Fruit fly (Drosophila melanogaster) whole organism, embryonic: ENCODE data around the gene CG10341.

Experiments
- Atf6 ChIP-seq: fragments of 200-800 bp; sonication (Bioruptor generic); IDR thresholded peaks from 2 replicates; pipeline ENCODE4 v1.3.6; 2022; ENCODE audit warnings: missing biosample characterization, missing genetic modification characterization
- CG10209 ChIP-seq: fragments of 200-800 bp; sonication (Bioruptor generic); optimal IDR thresholded peaks from 3 replicates; lab custom pipeline; 2017; ENCODE audit warnings: missing biosample characterization, mild to moderate bottlenecking, missing genetic modification characterization, missing genetic modification reagents
- CG10274 ChIP-seq: fragments of 200-800 bp; sonication (Bioruptor generic); optimal IDR thresholded peaks from 3 replicates; lab custom pipeline; 2017; ENCODE audit warnings: missing biosample characterization, mild to moderate bottlenecking, missing genetic modification characterization
- CG10366 ChIP-seq: fragments of 200-800 bp; sonication (Bioruptor generic); IDR thresholded peaks from 2 replicates; pipeline ENCODE4 v1.3.6; 2022; ENCODE audit warnings: missing biosample characterization, missing genetic modification characterization
- CG11247 ChIP-seq: fragments of 200-800 bp; sonication (Bioruptor generic); IDR thresholded peaks from 2 replicates; pipeline ENCODE4 v1.3.6; 2022; ENCODE audit warnings: missing biosample characterization, missing genetic modification characterization
- CG11504 ChIP-seq: fragments of 200-800 bp; sonication (Bioruptor generic); optimal IDR thresholded peaks from 3 replicates; lab custom pipeline; 2019; ENCODE audit warnings: missing biosample characterization, mild to moderate bottlenecking, missing genetic modification characterization, moderate library complexity
- CG14965 ChIP-seq: fragments of 200-800 bp; sonication (Bioruptor generic); optimal IDR thresholded peaks from 2 replicates; lab custom pipeline; 2016; ENCODE audit warnings: missing biosample characterization, missing genetic modification characterization, borderline replicate concordance
- CG15479 ChIP-seq: fragments of 200-800 bp; sonication (Bioruptor generic); optimal IDR thresholded peaks from 3 replicates; lab custom pipeline; 2019; ENCODE audit warnings: missing biosample characterization, mild to moderate bottlenecking, missing genetic modification characterization, moderate library complexity
- CG16779 ChIP-seq: fragments of 200-800 bp; sonication (Bioruptor generic); IDR thresholded peaks from 2 replicates; pipeline ENCODE4 v1.3.6; 2022; ENCODE audit warnings: missing biosample characterization, missing genetic modification characterization
- CG17359 ChIP-seq: fragments of 200-800 bp; sonication (Bioruptor generic); optimal IDR thresholded peaks from 3 replicates; lab custom pipeline; 2018; ENCODE audit warnings: missing biosample characterization, mild to moderate bottlenecking, missing genetic modification characterization, moderate library complexity
- CG17829 ChIP-seq: fragments of 200-800 bp; optimal IDR thresholded peaks from 2 replicates; lab custom pipeline; 2019; ENCODE audit warnings: missing biosample characterization, mild to moderate bottlenecking, missing genetic modification characterization, moderate library complexity
- CG32532 ChIP-seq: fragments of 200-800 bp; sonication (Bioruptor generic); IDR thresholded peaks from 2 replicates; pipeline ENCODE4 v1.3.6; 2022; ENCODE audit warnings: missing biosample characterization, missing genetic modification characterization
- CG34376 ChIP-seq: fragments of 200-800 bp; sonication (Bioruptor generic); optimal IDR thresholded peaks from 2 replicates; lab custom pipeline; 2018; ENCODE audit warnings: missing biosample characterization, mild to moderate bottlenecking, missing genetic modification characterization
- CG42726 ChIP-seq: fragments of 200-800 bp; sonication (Bioruptor generic); IDR thresholded peaks from 2 replicates; pipeline ENCODE4 v1.3.6; 2022; ENCODE audit warnings: missing biosample characterization, missing genetic modification characterization; ENCODE audit not compliant: partially characterized antibody
- CG4404 ChIP-seq: fragments of 200-800 bp; sonication (Bioruptor generic); IDR thresholded peaks from 2 replicates; pipeline ENCODE4 v1.3.6; 2022; ENCODE audit warnings: missing biosample characterization, missing genetic modification characterization
- CG6254 ChIP-seq: fragments of 200-800 bp; sonication (Bioruptor generic); optimal IDR thresholded peaks from 3 replicates; lab custom pipeline; 2017; ENCODE audit warnings: mild to moderate bottlenecking, missing biosample characterization, missing genetic modification reagents, missing genetic modification characterization
- CG6683 ChIP-seq: fragments of 200-800 bp; sonication (Bioruptor generic); optimal IDR thresholded peaks from 2 replicates; lab custom pipeline; 2017; ENCODE audit warnings: missing biosample characterization, mild to moderate bottlenecking, missing genetic modification characterization, missing genetic modification reagents
- CG7556 ChIP-seq: fragments of 200-800 bp; sonication (Bioruptor generic); optimal IDR thresholded peaks from 2 replicates; lab custom pipeline; 2017; ENCODE audit warnings: missing biosample characterization, mild to moderate bottlenecking, missing genetic modification characterization
- CG8281 ChIP-seq: fragments of 200-800 bp; sonication (Bioruptor generic); optimal IDR thresholded peaks from 2 replicates; lab custom pipeline; 2018; ENCODE audit warnings: missing biosample characterization, mild to moderate bottlenecking, missing genetic modification characterization, moderate library complexity
- CG9437 ChIP-seq: fragments of 200-800 bp; sonication (Bioruptor generic); optimal IDR thresholded peaks from 2 replicates; lab custom pipeline; 2018; ENCODE audit warnings: missing biosample characterization, mild to moderate bottlenecking, missing genetic modification characterization
- CoRest ChIP-seq: fragments of 200-800 bp; sonication (Bioruptor generic); optimal IDR thresholded peaks from 3 replicates; lab custom pipeline; 2018; ENCODE audit warnings: missing biosample characterization, mild to moderate bottlenecking, missing genetic modification characterization, moderate library complexity
- D ChIP-seq, 2 experiments: fragments of 200-800 bp in 1 of 2; fragments of >200 bp in 1 of 2; sonication (Bioruptor generic) in 1 of 2; optimal IDR thresholded peaks; 2 replicates in 1 of 2; 3 replicates in 1 of 2; lab custom pipeline; 2017; ENCODE audit warnings: mild to moderate bottlenecking in 1 of 2, missing biosample characterization in 1 of 2, missing genetic modification characterization in 1 of 2, missing genetic modification reagents in 1 of 2
- Doc3 ChIP-seq: fragments of 200-800 bp; sonication (Bioruptor generic); IDR thresholded peaks from 3 replicates; pipeline ENCODE4 v1.3.6; 2022; ENCODE audit warnings: missing biosample characterization, missing genetic modification characterization; ENCODE audit not compliant: partially characterized antibody
- Fer2 ChIP-seq: fragments of 200-800 bp; sonication (Bioruptor generic); optimal IDR thresholded peaks from 2 replicates; lab custom pipeline; 2018; ENCODE audit warnings: missing biosample characterization, mild to moderate bottlenecking, missing genetic modification characterization, moderate library complexity
- Hand ChIP-seq: fragments of 200-800 bp; sonication (Bioruptor generic); optimal IDR thresholded peaks from 2 replicates; lab custom pipeline; 2017; ENCODE audit warnings: mild to moderate bottlenecking, missing biosample characterization, missing genetic modification reagents, missing genetic modification characterization
- Jarid2 ChIP-seq: fragments of 200-800 bp; sonication (Bioruptor generic); optimal IDR thresholded peaks from 3 replicates; lab custom pipeline; 2017; ENCODE audit warnings: mild to moderate bottlenecking, missing biosample characterization, missing genetic modification reagents, missing genetic modification characterization
- Rfx ChIP-seq: fragments of 200-800 bp; sonication (Bioruptor generic); IDR thresholded peaks from 2 replicates; pipeline ENCODE4 v1.3.6; 2022; ENCODE audit warnings: missing biosample characterization, missing genetic modification characterization
- Sry-δ ChIP-seq: fragments of 200-800 bp; sonication (Bioruptor generic); optimal IDR thresholded peaks from 2 replicates; lab custom pipeline; 2016; ENCODE audit warnings: missing biosample characterization, missing genetic modification characterization
- Tbp ChIP-seq: fragments of >200 bp; optimal IDR thresholded peaks from 2 replicates; lab custom pipeline; 2018; ENCODE audit warnings: missing biosample characterization, missing genetic modification characterization
- ab ChIP-seq: fragments of 200-800 bp; sonication (Bioruptor generic); optimal IDR thresholded peaks from 2 replicates; lab custom pipeline; 2016; ENCODE audit warnings: missing biosample characterization, missing genetic modification characterization
- ap ChIP-seq: fragments of 200-800 bp; sonication (Bioruptor generic); IDR thresholded peaks from 2 replicates; pipeline ENCODE4 v1.3.6; 2022; ENCODE audit warnings: missing biosample characterization, missing genetic modification characterization
- ase ChIP-seq: fragments of 200-800 bp; sonication (Bioruptor generic); IDR thresholded peaks from 3 replicates; pipeline ENCODE4 v1.3.6; 2022; ENCODE audit warnings: missing biosample characterization, missing genetic modification characterization
- bigmax ChIP-seq: fragments of 200-800 bp; sonication (Bioruptor generic); optimal IDR thresholded peaks from 2 replicates; lab custom pipeline; 2018; ENCODE audit warnings: missing biosample characterization, mild to moderate bottlenecking, missing genetic modification characterization
- bsh ChIP-seq, 2 experiments: fragments of 200-800 bp; sonication (Bioruptor generic); optimal IDR thresholded peaks; 2 replicates each; lab custom pipeline; 2017 to 2018; ENCODE audit warnings: mild to moderate bottlenecking in 2 of 2, missing biosample characterization in 2 of 2, missing genetic modification characterization in 2 of 2, moderate library complexity in 1 of 2
- ci ChIP-seq: fragments of 200-800 bp; sonication (Bioruptor generic); IDR thresholded peaks from 3 replicates; pipeline ENCODE4 v1.3.6; 2022; ENCODE audit warnings: missing biosample characterization, missing genetic modification characterization
- dm ChIP-seq: fragments of 200-800 bp; sonication (Bioruptor generic); optimal IDR thresholded peaks from 3 replicates; lab custom pipeline; 2016; ENCODE audit warnings: missing biosample characterization, missing genetic modification characterization
- gem ChIP-seq: fragments of 200-800 bp; sonication (Bioruptor generic); optimal IDR thresholded peaks from 2 replicates; lab custom pipeline; 2019; ENCODE audit warnings: missing biosample characterization, mild to moderate bottlenecking, missing genetic modification characterization, moderate library complexity
- gro ChIP-seq: fragments of 200-800 bp; sonication (Bioruptor generic); optimal IDR thresholded peaks from 2 replicates; lab custom pipeline; 2016; ENCODE audit warnings: missing biosample characterization, missing genetic modification characterization
- h ChIP-seq: fragments of >200 bp; optimal IDR thresholded peaks from 2 replicates; lab custom pipeline; 2017
- hbn ChIP-seq: fragments of 200-800 bp; sonication (Bioruptor generic); IDR thresholded peaks from 2 replicates; pipeline ENCODE4 v1.3.6; 2022; ENCODE audit warnings: missing biosample characterization, missing genetic modification characterization; ENCODE audit not compliant: partially characterized antibody
- her ChIP-seq: fragments of 200-800 bp; sonication (Bioruptor generic); optimal IDR thresholded peaks from 2 replicates; lab custom pipeline; 2016; ENCODE audit warnings: missing biosample characterization, missing genetic modification characterization
- lov ChIP-seq, 2 experiments: fragments of 200-800 bp in 1 of 2; fragments of >200 bp in 1 of 2; sonication (Bioruptor generic) in 1 of 2; IDR thresholded peaks in 1 of 2; optimal IDR thresholded peaks in 1 of 2; 2 replicates in 1 of 2; 3 replicates in 1 of 2; pipeline versions ENCODE4 v1.3.6 to Lab custom; 2017 to 2022; ENCODE audit warnings: missing biosample characterization in 1 of 2, missing genetic modification characterization in 1 of 2
- nerfin-2 ChIP-seq: fragments of 200-800 bp; sonication (Bioruptor generic); IDR thresholded peaks from 2 replicates; pipeline ENCODE4 v1.3.6; 2022; ENCODE audit warnings: missing biosample characterization, missing genetic modification characterization; ENCODE audit not compliant: partially characterized antibody
- pfk ChIP-seq: fragments of 200-800 bp; sonication (Bioruptor generic); optimal IDR thresholded peaks from 2 replicates; lab custom pipeline; 2018; ENCODE audit warnings: missing biosample characterization, mild to moderate bottlenecking, missing genetic modification characterization, moderate library complexity
- repo ChIP-seq: fragments of 200-800 bp; sonication (Bioruptor generic); optimal IDR thresholded peaks from 2 replicates; lab custom pipeline; 2016; ENCODE audit warnings: missing biosample characterization, missing genetic modification characterization
- salm ChIP-seq: fragments of 200-800 bp; sonication (Bioruptor generic); optimal IDR thresholded peaks from 2 replicates; lab custom pipeline; 2018; ENCODE audit warnings: missing biosample characterization, mild to moderate bottlenecking, missing genetic modification characterization
- sima ChIP-seq: fragments of 200-800 bp; sonication (Bioruptor generic); optimal IDR thresholded peaks from 2 replicates; lab custom pipeline; 2016; ENCODE audit warnings: missing biosample characterization, missing genetic modification characterization
- trem ChIP-seq: fragments of 200-800 bp; optimal IDR thresholded peaks from 3 replicates; lab custom pipeline; 2019; ENCODE audit warnings: missing biosample characterization, mild to moderate bottlenecking, missing genetic modification characterization, moderate library complexity
- unc-4 ChIP-seq: fragments of 200-800 bp; sonication (Bioruptor generic); IDR thresholded peaks from 2 replicates; pipeline ENCODE4 v1.3.6; 2022; ENCODE audit warnings: missing biosample characterization, missing genetic modification characterization; ENCODE audit not compliant: partially characterized antibody
- usp ChIP-seq: fragments of >200 bp; optimal IDR thresholded peaks from 2 replicates; lab custom pipeline; 2017; ENCODE audit warnings: missing biosample characterization, missing genetic modification characterization

The CG10341 gene

dm6 chr2L:18694724-18695105 lies 3.8 kb upstream of the CG10341 start (continued):
- TF ChIP-seq CG11504 (tag; lab: Kevin White, UChicago) (peak; percentile 61), CG34376 (GFP tag; lab: Kevin White, UChicago) (no peak), CG7556 (peak; percentile 24), CG6254 (no peak), CG10366 (no peak; the same call in 1 of the 2 replicates), ci (GFP tag; lab: Robert Waterston, UW) (0 out of 3 replicates have a peak, but pooled peaks have one; percentile 39), ase (GFP tag; lab: Robert Waterston, UW) (no peak), Rfx (GFP tag; lab: Robert Waterston, UW) (peak; percentile 80), gro (GFP tag; lab: Kevin White, UChicago) (no peak), ab (GFP tag; lab: Kevin White, UChicago) (no peak), CG14965 (GFP tag; lab: Kevin White, UChicago) (no peak), Sry-δ (GFP tag; lab: Kevin White, UChicago) (no peak), hbn (GFP tag; lab: Robert Waterston, UW) (no peak), Fer2 (tag; lab: Kevin White, UChicago) (no peak), CG32532 (GFP tag; lab: Robert Waterston, UW) (no peak), Hand (GFP tag; lab: Kevin White, UChicago) (no peak), usp (no peak), repo (GFP tag; lab: Kevin White, UChicago) (no peak), ap (GFP tag; lab: Robert Waterston, UW) (no peak), bigmax (GFP tag; lab: Kevin White, UChicago) (no peak), Atf6 (GFP tag; lab: Robert Waterston, UW) (peak; percentile 56), nerfin-2 (no peak), CG10274 (GFP tag; lab: Kevin White, UChicago) (no peak), CG11247 (no peak), CG4404 (GFP tag; lab: Robert Waterston, UW) (no peak), CG42726 (GFP tag; lab: Robert Waterston, UW) (no peak), D (optimal IDR thresholded peaks at IDR 0.05; lab: Kevin White, UChicago) (no peak), D (GFP tag; optimal IDR thresholded peaks at IDR 0.05; lab: Kevin White, UChicago) (no peak), CG15479 (no peak), CG9437 (GFP tag; lab: Kevin White, UChicago) (no peak), sima (GFP tag; lab: Kevin White, UChicago) (no peak), CG17829 (tag; lab: Kevin White, UChicago) (no peak), Jarid2 (GFP tag; lab: Kevin White, UChicago) (no peak), Tbp (no peak), CG8281 (tag; lab: Kevin White, UChicago) (no peak), bsh (GFP tag; optimal IDR thresholded peaks at IDR 0.05; lab: Kevin White, UChicago) (peak in 1 of 2 experiments; percentile 68), lov (optimal IDR thresholded peaks at IDR 0.05; lab: Kevin White, UChicago) (no peak), lov (GFP tag; IDR thresholded peaks at IDR 0.05; lab: Robert Waterston, UW) (no peak), pfk (no peak), trem (tag; lab: Kevin White, UChicago) (no peak), CG16779 (no peak), unc-4 (GFP tag; lab: Robert Waterston, UW) (no peak), dm (GFP tag; lab: Kevin White, UChicago) (no peak), salm (tag; lab: Kevin White, UChicago) (no peak), Doc3 (GFP tag; lab: Robert Waterston, UW) (no peak), gem (tag; lab: Kevin White, UChicago) (peak; percentile 76), her (GFP tag; lab: Kevin White, UChicago) (no peak), h (lab: Kevin White, UChicago) (no peak), CoRest (no peak), CG17359 (tag; lab: Kevin White, UChicago) (peak; percentile 10), CG10209 (GFP tag; lab: Kevin White, UChicago) (peak; percentile 4), CG6683 (no peak)
